Worm (Caenorhabditis elegans): Measurements from ENCODE around the gene nhr-32.

DNA sequence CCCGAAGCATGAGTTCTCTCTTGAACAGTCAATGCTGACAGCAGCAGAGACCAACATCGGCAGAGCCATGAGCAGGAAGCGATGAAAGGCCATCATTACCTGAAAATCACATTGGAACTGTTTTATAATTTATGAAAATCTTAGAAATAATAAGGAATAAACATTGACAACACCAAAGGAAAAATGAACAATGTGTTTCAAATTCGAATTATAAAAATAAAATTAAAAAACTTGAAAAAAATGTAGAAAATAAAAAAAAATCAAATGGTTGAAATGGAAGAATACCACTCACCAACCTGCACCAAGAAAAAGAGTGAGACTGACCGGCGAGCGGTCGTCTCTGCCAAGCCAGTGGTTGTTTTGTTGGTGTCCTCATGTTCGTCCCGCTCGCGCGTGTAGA lies 38.8 kb downstream of the nhr-32 start, which contains the start of gene R04D3.3:
- TF ChIP-seq nhr-23 (tag; optimal IDR thresholded peaks at IDR 0.05) (no peak), mdl-1 (tag; optimal IDR thresholded peaks at IDR 0.05) (no peak), nhr-237 (tag; optimal IDR thresholded peaks at IDR 0.05) (no peak), ceh-82 (tag; optimal IDR thresholded peaks at IDR 0.05) (no peak), F13H6.1 (tag; optimal IDR thresholded peaks at IDR 0.05) (no peak), aly-2 (tag; optimal IDR thresholded peaks at IDR 0.05) (no peak), nhr-25 (tag; optimal IDR thresholded peaks at IDR 0.05) (no peak), snpc-4 (tag; optimal IDR thresholded peaks at IDR 0.05) (no peak), zag-1 (tag; optimal IDR thresholded peaks at IDR 0.05) (no peak), fos-1 (tag; optimal IDR thresholded peaks at IDR 0.05) (no peak)
